Worm (Caenorhabditis elegans): Measurements from ENCODE around the gene unc-16.
A peak's percentile ranks its signal among the peaks of the same experiment; 100 is the strongest.

unc-16 gene

ce11 chrIII:9523581-9523980, 22.5 kb upstream of the unc-16 start, which contains the start of gene mrps-23:
TSS of gene mrps-23 (minus strand) at chrIII:9523672.
- TF ChIP-seq ceh-83 (GFP tag; optimal IDR thresholded peaks at IDR 0.05) (peak; percentile 13), hlh-1 (tag; optimal IDR thresholded peaks at IDR 0.05) (no peak), cnd-1 (tag; optimal IDR thresholded peaks at IDR 0.05) (no peak), zip-8 (tag; optimal IDR thresholded peaks at IDR 0.05) (no peak), flh-1 (GFP tag; optimal IDR thresholded peaks at IDR 0.05) (no peak), ham-2 (GFP tag; optimal IDR thresholded peaks at IDR 0.05) (no peak), mep-1 (tag; optimal IDR thresholded peaks at IDR 0.05) (peak; percentile 16), tbx-8 (GFP tag; optimal IDR thresholded peaks at IDR 0.05) (no peak), M03D4.4 (tag; optimal IDR thresholded peaks at IDR 0.05) (no peak), lsy-2 (tag; optimal IDR thresholded peaks at IDR 0.05) (peak; percentile 36), ces-1 (GFP tag; optimal IDR thresholded peaks at IDR 0.05) (no peak), ceh-43 (GFP tag; optimal IDR thresholded peaks at IDR 0.05) (no peak), mab-5 (tag; optimal IDR thresholded peaks at IDR 0.05) (no peak), ztf-11 (tag; optimal IDR thresholded peaks at IDR 0.05) (no peak), nhr-237 (tag; optimal IDR thresholded peaks at IDR 0.05) (no peak), nhr-12 (tag; optimal IDR thresholded peaks at IDR 0.05) (no peak), sptf-1 (tag; optimal IDR thresholded peaks at IDR 0.05) (no peak)

ce11 chrIII:9525252-9525651, 20.8 kb upstream of the unc-16 start, which contains the start of gene trpp-3:
TSS of gene trpp-3 (plus strand) at chrIII:9525552.
- no peak for TF ChIP-seq elt-3 (tag; optimal IDR thresholded peaks at IDR 0.05)
- no peak for TF ChIP-seq nhr-12 (tag; optimal IDR thresholded peaks at IDR 0.05)
- TF ChIP-seq nhr-237 (tag; optimal IDR thresholded peaks at IDR 0.05), result no peak
- TF ChIP-seq bed-3 (GFP tag; optimal IDR thresholded peaks at IDR 0.05), result no peak
- TF ChIP-seq mab-5 (tag; optimal IDR thresholded peaks at IDR 0.05), result no peak
- no peak for TF ChIP-seq snpc-4 (tag; optimal IDR thresholded peaks at IDR 0.05)

ce11 chrIII:9526851-9527250, 19.2 kb upstream of the unc-16 start, which contains the start of gene ZK1098.6:
TSS of gene ZK1098.6 (plus strand) at chrIII:9527151.
- TF ChIP-seq unc-62 (GFP tag; optimal IDR thresholded peaks at IDR 0.05) (no peak), nhr-12 (tag; optimal IDR thresholded peaks at IDR 0.05) (no peak), ceh-83 (GFP tag; optimal IDR thresholded peaks at IDR 0.05) (no peak), lin-13 (tag; optimal IDR thresholded peaks at IDR 0.05) (no peak), ztf-11 (tag; optimal IDR thresholded peaks at IDR 0.05) (no peak)

- no peak for TF ChIP-seq lsy-2 (tag; optimal IDR thresholded peaks at IDR 0.05)
- peak; percentile 49 for TF ChIP-seq mep-1 (tag; optimal IDR thresholded peaks at IDR 0.05)
- TF ChIP-seq M03D4.4 (tag; optimal IDR thresholded peaks at IDR 0.05), result peak; percentile 33
- no peak for TF ChIP-seq ceh-83 (GFP tag; optimal IDR thresholded peaks at IDR 0.05)
- no peak for TF ChIP-seq flh-1 (GFP tag; optimal IDR thresholded peaks at IDR 0.05)
- TF ChIP-seq ces-1 (GFP tag; optimal IDR thresholded peaks at IDR 0.05), result peak; percentile 40
- TF ChIP-seq lin-32 (GFP tag; optimal IDR thresholded peaks at IDR 0.05), result no peak
- no peak for TF ChIP-seq ceh-43 (GFP tag; optimal IDR thresholded peaks at IDR 0.05)
- no peak for TF ChIP-seq unc-39 (tag; optimal IDR thresholded peaks at IDR 0.05)
- TF ChIP-seq pha-4 (tag; optimal IDR thresholded peaks at IDR 0.05), result no peak
- peak; percentile 24 for TF ChIP-seq lin-13 (tag; optimal IDR thresholded peaks at IDR 0.05)
- no peak for TF ChIP-seq nhr-76 (tag; optimal IDR thresholded peaks at IDR 0.05)
- no peak for TF ChIP-seq nhr-12 (tag; optimal IDR thresholded peaks at IDR 0.05)
- TF ChIP-seq drap-1 (GFP tag; optimal IDR thresholded peaks at IDR 0.05), result no peak
- TF ChIP-seq ham-2 (GFP tag; optimal IDR thresholded peaks at IDR 0.05), result peak; percentile 42
- no peak for TF ChIP-seq nhr-28 (tag; optimal IDR thresholded peaks at IDR 0.05)
- TF ChIP-seq elt-3 (tag; optimal IDR thresholded peaks at IDR 0.05), result no peak
- no peak for TF ChIP-seq blmp-1 (tag; optimal IDR thresholded peaks at IDR 0.05)
- no peak for TF ChIP-seq ztf-11 (tag; optimal IDR thresholded peaks at IDR 0.05)
- TF ChIP-seq snpc-4 (tag; optimal IDR thresholded peaks at IDR 0.05), result no peak
- no peak for TF ChIP-seq sptf-1 (tag; optimal IDR thresholded peaks at IDR 0.05)
- no peak for TF ChIP-seq nhr-237 (tag; optimal IDR thresholded peaks at IDR 0.05)
- TF ChIP-seq cnd-1 (tag; optimal IDR thresholded peaks at IDR 0.05), result no peak
- TF ChIP-seq tbx-8 (GFP tag; optimal IDR thresholded peaks at IDR 0.05), result no peak
- no peak for TF ChIP-seq hlh-1 (tag; optimal IDR thresholded peaks at IDR 0.05)
- TF ChIP-seq elt-1 (tag; optimal IDR thresholded peaks at IDR 0.05; ENCODE audit: borderline replicate concordance, insufficient read depth), result no peak
- no peak for TF ChIP-seq unc-62 (GFP tag; optimal IDR thresholded peaks at IDR 0.05)
- TF ChIP-seq zip-8 (tag; optimal IDR thresholded peaks at IDR 0.05), result no peak
- no peak for TF ChIP-seq nhr-2 (tag; optimal IDR thresholded peaks at IDR 0.05)
- TF ChIP-seq bed-3 (GFP tag; optimal IDR thresholded peaks at IDR 0.05), result no peak
These were observed 17.2 kb upstream of the unc-16 start, which contains the start of gene ZK1098.2 for ce11 chrIII:9528824-9529223. TSS of gene ZK1098.2 (plus strand) at chrIII:9529159.

Data from whole organism, mixed stage, embryonic.